Worm (Caenorhabditis elegans) whole organism, early embryonic: Measurements from ENCODE around the gene C32D5.7.
A peak's percentile ranks its signal among the peaks of the same experiment; 100 is the strongest.

Experiments
- B0310.2 ChIP-seq: sonication (generic microtip); optimal IDR thresholded peaks from 2 replicates; lab custom pipeline; 2016; ENCODE audit warnings: mild to moderate bottlenecking, missing genetic modification characterization, missing compliant biosample characterization
- F13C5.2 ChIP-seq: sonication (generic microtip); optimal IDR thresholded peaks from 2 replicates; lab custom pipeline; 2017; ENCODE audit warnings: mild to moderate bottlenecking, missing genetic modification characterization, inconsistent platforms, missing compliant biosample characterization
- aly-1 ChIP-seq: sonication (generic microtip); optimal IDR thresholded peaks from 2 replicates; lab custom pipeline; 2016; ENCODE audit warnings: missing genetic modification characterization, missing compliant biosample characterization
- ama-1 ChIP-seq: fragments of 150-350 bp; optimal IDR thresholded peaks from 2 replicates; lab custom pipeline; 2014
- ceh-13 ChIP-seq: fragments of 200-800 bp; sonication (Bioruptor generic); optimal IDR thresholded peaks from 2 replicates; lab custom pipeline; 2018; ENCODE audit warnings: mild to moderate bottlenecking, missing genetic modification characterization, missing compliant biosample characterization
- ceh-36 ChIP-seq: sonication (generic microtip); optimal IDR thresholded peaks from 2 replicates; lab custom pipeline; 2016; ENCODE audit warnings: missing genetic modification characterization, inconsistent platforms, missing compliant biosample characterization
- ets-7 ChIP-seq: sonication (generic microtip); optimal IDR thresholded peaks from 2 replicates; lab custom pipeline; 2016; ENCODE audit warnings: missing genotype, missing genetic modification characterization, missing compliant biosample characterization
- flt-1 ChIP-seq: fragments of 200-800 bp; sonication (Bioruptor generic); IDR thresholded peaks from 2 replicates; pipeline ENCODE4 v1.3.6; 2022; ENCODE audit warnings: missing genetic modification characterization, missing compliant biosample characterization
- hmbx-1 ChIP-seq: sonication (generic microtip); optimal IDR thresholded peaks from 2 replicates; lab custom pipeline; 2016; ENCODE audit warnings: mild to moderate bottlenecking, missing genetic modification characterization, missing compliant biosample characterization
- hmg-4 ChIP-seq: fragments of 200-800 bp; sonication (Bioruptor generic); optimal IDR thresholded peaks from 2 replicates; lab custom pipeline; 2018; ENCODE audit warnings: mild to moderate bottlenecking, missing genetic modification characterization, missing compliant biosample characterization
- hnd-1 ChIP-seq: sonication (generic microtip); optimal IDR thresholded peaks from 2 replicates; lab custom pipeline; 2016; ENCODE audit warnings: missing genetic modification characterization, missing compliant biosample characterization
- pes-1 ChIP-seq: fragments of 200-800 bp; sonication (Bioruptor generic); IDR thresholded peaks from 2 replicates; pipeline ENCODE4 v1.3.6; 2022; ENCODE audit warnings: missing genetic modification reagents, missing genetic modification characterization, missing compliant biosample characterization
- scrt-1 ChIP-seq: fragments of 200-800 bp; sonication (Bioruptor generic); IDR thresholded peaks from 2 replicates; pipeline ENCODE4 v1.3.6; 2022; ENCODE audit warnings: missing genetic modification characterization, missing compliant biosample characterization
- sea-1 ChIP-seq: fragments of 200-800 bp; sonication (Bioruptor generic); conservative IDR thresholded peaks from 2 replicates; pipeline ENCODE4 v1.3.6; 2022; ENCODE audit warnings: missing genetic modification characterization, missing compliant biosample characterization
- tbx-11 ChIP-seq: fragments of 200-800 bp; sonication (Bioruptor generic); IDR thresholded peaks from 2 replicates; pipeline ENCODE4 v1.3.6; 2022; ENCODE audit warnings: missing genetic modification characterization, missing compliant biosample characterization
- tbx-37 ChIP-seq: fragments of 200-800 bp; sonication (Bioruptor generic); conservative IDR thresholded peaks from 2 replicates; pipeline ENCODE4 v1.3.6; 2022; ENCODE audit warnings: missing genetic modification reagents, missing genetic modification characterization, missing compliant biosample characterization
- tra-4 ChIP-seq: sonication (generic microtip); optimal IDR thresholded peaks from 2 replicates; lab custom pipeline; 2017; ENCODE audit warnings: missing genetic modification characterization, missing compliant biosample characterization

Gene C32D5.7

DNA sequence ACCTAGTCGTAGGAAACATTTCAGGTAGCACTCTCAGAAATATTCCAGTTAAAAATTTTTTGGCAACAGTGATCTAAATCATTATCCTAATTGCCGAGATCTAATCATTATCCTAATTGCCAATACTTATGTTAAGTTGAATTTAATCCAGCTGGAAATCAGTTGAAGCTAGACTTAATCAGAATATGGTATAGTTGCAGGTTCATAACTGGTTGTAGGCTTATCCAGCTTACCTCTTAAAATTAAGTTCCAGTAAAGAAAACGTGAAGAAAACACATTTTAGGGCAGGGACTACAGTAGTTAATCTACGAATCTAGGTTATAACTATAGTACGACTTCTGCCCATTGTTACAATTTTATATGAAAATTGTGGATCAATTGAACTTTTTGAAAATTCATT is 36.8 kb upstream of the C32D5.7 start:
- no peak for TF ChIP-seq aly-1
- TF ChIP-seq ceh-13 (GFP tag; lab: Kevin White, UChicago): no peak
- no peak for TF ChIP-seq flt-1
- no peak for TF ChIP-seq B0310.2 (tag; lab: Kevin White, UChicago)
- no peak for TF ChIP-seq tbx-11 (GFP tag; lab: Robert Waterston, UW)
- TF ChIP-seq tbx-37 (GFP tag; lab: Robert Waterston, UW): no peak

DNA sequence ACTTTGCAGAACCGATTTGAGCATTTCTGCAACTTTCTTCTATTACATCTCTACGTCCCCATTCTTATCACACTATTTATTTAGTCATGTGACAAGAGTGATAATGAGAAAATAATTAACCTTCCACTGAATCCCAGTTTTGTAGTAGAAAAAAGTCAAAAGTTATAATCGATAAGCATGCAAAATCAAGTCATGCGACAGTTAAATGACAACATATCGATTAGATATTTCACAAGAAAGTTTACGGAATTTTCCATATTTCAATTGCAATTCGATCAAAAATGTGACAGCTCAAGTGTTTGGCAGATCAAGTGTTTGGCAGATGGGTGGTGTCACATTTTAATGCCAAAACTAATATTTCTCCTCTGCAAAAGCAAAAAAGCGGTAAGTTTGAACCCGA is 34.8 kb upstream of the C32D5.7 start:
- TF ChIP-seq scrt-1 (GFP tag; lab: Robert Waterston, UW) (no peak), tbx-11 (GFP tag; lab: Robert Waterston, UW) (no peak), ets-7 (tag; lab: Kevin White, UChicago) (no peak), hmbx-1 (tag; lab: Kevin White, UChicago) (no peak)

DNA sequence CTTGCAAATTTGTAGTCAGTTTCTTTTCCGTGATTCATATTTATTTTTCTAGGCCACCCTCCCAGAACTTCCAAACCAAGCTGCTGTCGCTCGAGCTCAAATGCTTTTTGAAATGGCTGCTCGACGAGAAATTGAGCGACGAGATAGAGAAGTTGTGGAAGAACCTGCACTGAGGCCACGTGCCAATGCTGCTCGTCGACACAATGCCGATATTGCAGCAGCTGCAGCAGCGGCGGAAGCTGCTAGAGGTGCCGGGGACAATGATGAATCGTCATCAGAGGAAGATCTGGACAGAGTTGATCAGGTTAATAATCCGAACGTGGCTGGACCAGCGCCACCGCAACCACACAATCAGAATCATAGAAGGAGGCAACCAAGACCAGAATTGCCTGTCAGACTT is 33.5 kb upstream of the C32D5.7 start:
- TF ChIP-seq F13C5.2 (no peak), hmbx-1 (tag; lab: Kevin White, UChicago) (no peak), sea-1 (no peak), flt-1 (no peak), hnd-1 (tag; lab: Kevin White, UChicago) (no peak), ceh-13 (GFP tag; lab: Kevin White, UChicago) (no peak), scrt-1 (GFP tag; lab: Robert Waterston, UW) (no peak), tbx-37 (GFP tag; lab: Robert Waterston, UW) (no peak), hmg-4 (no peak), tra-4 (no peak), ama-1 (lab: Kevin White, UChicago) (no peak), ceh-36 (no peak)

DNA sequence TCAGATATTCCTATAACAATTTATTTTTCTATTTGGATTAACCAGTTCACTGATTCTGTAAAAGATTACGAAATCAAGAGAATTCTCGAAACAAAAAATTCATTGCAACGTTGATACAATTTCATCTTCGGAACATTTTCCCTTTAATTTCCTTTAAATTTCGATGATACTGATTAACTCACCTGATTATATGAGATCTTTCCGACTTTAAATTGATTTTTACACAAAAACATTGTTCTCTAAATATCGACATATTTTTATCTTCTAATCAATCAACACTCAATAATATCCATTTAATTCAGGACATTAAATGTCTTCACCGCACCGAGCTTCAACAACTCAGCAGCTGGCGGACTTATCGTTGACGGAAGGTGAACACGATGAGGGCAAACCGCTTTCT is 31.2 kb upstream of the C32D5.7 start, which contains the start of gene lin-23:
Gene lin-23 (plus strand): TSS at position 301 of the 400 bp plus-strand sequence.
- TF ChIP-seq hmbx-1 (tag; lab: Kevin White, UChicago) (no peak), pes-1 (GFP tag; lab: Robert Waterston, UW) (no peak), flt-1 (no peak), hnd-1 (tag; lab: Kevin White, UChicago) (no peak), F13C5.2 (no peak), tra-4 (no peak), ceh-36 (no peak), B0310.2 (tag; lab: Kevin White, UChicago) (no peak), sea-1 (no peak), aly-1 (no peak), hmg-4 (no peak), ets-7 (tag; lab: Kevin White, UChicago) (no peak), tbx-37 (GFP tag; lab: Robert Waterston, UW) (no peak), ceh-13 (GFP tag; lab: Kevin White, UChicago) (no peak), tbx-11 (GFP tag; lab: Robert Waterston, UW) (no peak), scrt-1 (GFP tag; lab: Robert Waterston, UW) (no peak)

DNA sequence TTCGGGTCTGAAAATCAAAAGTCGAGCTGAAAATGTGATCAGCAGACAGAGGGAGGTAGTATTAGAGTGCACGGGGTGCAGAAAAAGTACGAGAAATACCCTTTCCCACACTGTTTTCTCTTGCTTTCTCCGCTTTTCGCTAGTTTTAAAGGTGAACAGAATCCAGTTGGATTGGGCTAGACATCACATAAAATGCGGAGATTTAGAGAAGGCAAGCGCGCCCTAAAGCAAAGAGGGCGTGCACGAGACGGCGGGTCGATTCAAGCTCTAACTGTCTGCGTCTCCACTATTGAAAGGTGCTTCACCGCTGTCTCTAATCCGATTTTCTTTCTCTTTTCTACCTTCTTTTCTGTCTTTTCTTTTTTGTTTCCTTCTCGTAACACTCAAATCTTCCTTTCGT is 30.3 kb upstream of the C32D5.7 start:
- TF ChIP-seq hmg-4 (peak; percentile 50), B0310.2 (tag; lab: Kevin White, UChicago) (no peak), ceh-36 (peak; percentile 27)

DNA sequence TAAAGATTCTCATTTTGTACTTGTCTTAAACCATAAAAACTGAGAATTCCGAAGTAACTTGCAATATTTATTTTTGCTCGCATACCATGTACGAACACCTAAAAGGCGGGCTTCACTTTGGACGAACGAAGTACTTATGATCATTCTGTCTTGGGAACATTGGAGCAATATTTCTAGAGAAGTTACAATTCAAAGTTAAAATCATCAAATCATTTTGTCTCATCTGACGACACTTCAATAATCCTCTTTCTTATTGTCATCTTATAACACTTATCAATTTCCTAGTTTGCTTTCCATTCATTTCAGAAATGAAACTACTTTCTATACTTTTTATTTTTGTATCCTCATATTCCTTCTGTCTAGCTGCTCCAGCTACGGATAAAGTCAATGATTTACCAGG is 26.8 kb upstream of the C32D5.7 start, which contains the start of gene ctsa-4.1:
Gene ctsa-4.1 (plus strand): TSS at position 301 of the 400 bp plus-strand sequence.
- TF ChIP-seq hmbx-1 (tag; lab: Kevin White, UChicago) (no peak), ceh-36 (no peak), pes-1 (GFP tag; lab: Robert Waterston, UW) (no peak), tra-4 (no peak), ama-1 (lab: Kevin White, UChicago) (no peak), tbx-11 (GFP tag; lab: Robert Waterston, UW) (no peak), flt-1 (no peak), hnd-1 (tag; lab: Kevin White, UChicago) (no peak), F13C5.2 (no peak), sea-1 (no peak), scrt-1 (GFP tag; lab: Robert Waterston, UW) (no peak), B0310.2 (tag; lab: Kevin White, UChicago) (no peak), ceh-13 (GFP tag; lab: Kevin White, UChicago) (no peak), aly-1 (no peak), ets-7 (tag; lab: Kevin White, UChicago) (no peak), hmg-4 (no peak), tbx-37 (GFP tag; lab: Robert Waterston, UW) (no peak)

DNA sequence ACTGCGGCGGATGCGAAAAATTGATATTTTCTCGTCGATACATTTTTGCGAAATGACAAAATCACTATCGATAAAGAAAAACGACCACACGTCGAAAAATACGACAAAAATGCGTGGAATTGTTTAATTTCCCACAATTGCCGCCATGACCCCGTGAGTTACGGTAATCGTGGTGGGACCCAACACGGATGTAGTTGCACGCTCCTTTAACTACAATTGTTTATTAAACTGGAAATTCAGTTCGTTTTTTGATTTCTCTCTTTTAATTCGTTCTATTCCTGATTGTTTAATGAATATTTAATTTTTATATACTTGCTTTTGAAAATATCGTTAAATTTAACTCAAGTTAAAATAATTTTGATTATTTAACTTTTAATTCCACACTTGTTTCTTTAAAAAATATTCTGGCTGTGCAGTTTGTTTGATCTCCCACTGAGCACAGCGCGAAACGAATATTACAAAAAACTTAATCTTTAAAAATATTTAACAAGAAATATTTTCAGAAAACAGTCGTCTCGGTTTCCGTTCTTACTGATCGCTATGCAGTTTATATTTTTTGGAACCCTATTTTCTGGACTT is 25.5 kb upstream of the C32D5.7 start, which contains the start of the genes ani-2 and clec-88:
Gene ani-2 (minus strand): TSS at position 131 of the 579 bp plus-strand sequence.
Gene clec-88 (plus strand): TSS at position 486 of the 579 bp plus-strand sequence.
- no peak for TF ChIP-seq hmg-4
- no peak for TF ChIP-seq scrt-1 (GFP tag; lab: Robert Waterston, UW)
- no peak for TF ChIP-seq flt-1
- TF ChIP-seq hnd-1 (tag; lab: Kevin White, UChicago): no peak
- no peak for TF ChIP-seq tra-4
- no peak for TF ChIP-seq hmbx-1 (tag; lab: Kevin White, UChicago)
- TF ChIP-seq B0310.2 (tag; lab: Kevin White, UChicago): no peak
- no peak for TF ChIP-seq ceh-13 (GFP tag; lab: Kevin White, UChicago)
- TF ChIP-seq ama-1 (lab: Kevin White, UChicago): no peak
- TF ChIP-seq F13C5.2: no peak
- TF ChIP-seq tbx-37 (GFP tag; lab: Robert Waterston, UW): no peak
- no peak for TF ChIP-seq ceh-36
- TF ChIP-seq aly-1: no peak
- TF ChIP-seq pes-1 (GFP tag; lab: Robert Waterston, UW): no peak
- no peak for TF ChIP-seq ets-7 (tag; lab: Kevin White, UChicago)
- TF ChIP-seq sea-1: no peak
- no peak for TF ChIP-seq tbx-11 (GFP tag; lab: Robert Waterston, UW)

DNA sequence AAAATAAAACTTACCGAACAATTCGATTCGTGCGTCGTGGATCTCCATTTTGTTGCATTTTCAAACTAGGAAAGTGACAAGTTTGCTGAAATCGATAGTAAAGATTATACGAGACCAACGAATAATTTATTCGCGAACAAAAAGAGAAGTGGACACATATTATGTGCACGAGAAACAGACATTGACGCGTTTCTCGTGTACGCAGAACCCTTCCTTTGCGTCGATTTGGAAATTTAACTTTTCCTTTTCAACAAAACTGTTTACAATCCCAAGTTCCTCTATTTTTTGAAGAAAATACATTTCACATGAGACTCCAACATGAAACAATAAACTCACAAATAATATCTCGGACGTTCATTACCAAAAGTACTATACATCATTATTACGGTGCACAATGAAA is 21.0 kb upstream of the C32D5.7 start, which contains the start of gene K10B2.4:
Gene K10B2.4 (minus strand): TSS at position 138 of the 400 bp plus-strand sequence.
- TF ChIP-seq ets-7 (tag; lab: Kevin White, UChicago) (no peak), ceh-13 (GFP tag; lab: Kevin White, UChicago) (no peak), scrt-1 (GFP tag; lab: Robert Waterston, UW) (no peak), hnd-1 (tag; lab: Kevin White, UChicago) (no peak), F13C5.2 (peak; percentile 1), tbx-11 (GFP tag; lab: Robert Waterston, UW) (no peak)
